Worm (Caenorhabditis elegans) whole organism, late embryonic: ENCODE data around the gene C30F2.5.

ENCODE experiments used
- ceh-45 ChIP-seq: fragments of 200-800 bp; sonication (Bioruptor generic); IDR thresholded peaks from 2 replicates; pipeline ENCODE4 v1.3.6; 2022; ENCODE audit warnings: missing genetic modification reagents, missing genetic modification characterization, missing compliant biosample characterization
- hlh-30 ChIP-seq: sonication (generic microtip); optimal IDR thresholded peaks from 2 replicates; lab custom pipeline; 2017; ENCODE audit warnings: antibody characterized with exemption, missing genetic modification characterization, missing compliant biosample characterization; ENCODE audit not compliant: insufficient read depth
- unc-86 ChIP-seq: sonication (generic microtip); optimal IDR thresholded peaks from 2 replicates; lab custom pipeline; 2016; ENCODE audit warnings: missing genetic modification characterization, missing compliant biosample characterization

DNA sequence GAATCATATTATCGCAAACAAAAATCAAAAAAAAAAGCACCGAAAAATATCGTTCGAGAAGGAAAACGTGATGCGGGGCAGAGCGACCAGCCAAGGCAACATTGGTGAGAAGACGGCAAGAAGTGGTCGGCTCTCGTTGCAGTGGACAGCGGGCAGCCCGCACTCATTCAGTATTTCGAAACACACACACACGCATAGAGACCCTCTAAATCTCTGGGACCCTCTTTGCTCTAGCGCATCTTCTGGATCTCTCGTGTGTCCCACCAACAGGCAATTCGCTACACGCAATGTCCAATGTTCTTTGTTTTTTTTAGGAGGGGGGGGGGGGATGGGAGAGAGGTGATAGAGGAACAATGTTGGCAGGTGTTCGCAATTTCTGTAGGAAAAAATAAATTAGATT is 39.3 kb downstream of the C30F2.5 start:
- TF ChIP-seq unc-86 (tag; lab: Kevin White, UChicago) (no peak), ceh-45 (GFP tag; lab: Robert Waterston, UW) (no peak), hlh-30 (tag; lab: Kevin White, UChicago) (no peak)
